Worm (Caenorhabditis elegans) whole organism, L3 larva: ENCODE measurements around the gene swsn-3.

Experiments used
- R02D3.7 ChIP-seq: fragments of 150-350 bp; optimal IDR thresholded peaks from 2 replicates; lab custom pipeline; 2014; ENCODE audit warnings: missing biosample characterization, missing genetic modification characterization
- ZK546.5 ChIP-seq: sonication (generic microtip); optimal IDR thresholded peaks from 2 replicates; lab custom pipeline; 2017; ENCODE audit warnings: missing biosample characterization, missing genetic modification characterization
- aly-2 ChIP-seq: fragments of 150-350 bp; optimal IDR thresholded peaks from 2 replicates; lab custom pipeline; 2014; ENCODE audit warnings: missing biosample characterization, missing genetic modification characterization
- ceh-28 ChIP-seq: fragments of 150-350 bp; optimal IDR thresholded peaks from 2 replicates; lab custom pipeline; 2014; ENCODE audit warnings: missing biosample characterization, missing genetic modification reagents, missing genetic modification characterization
- ceh-9 ChIP-seq: sonication (generic microtip); optimal IDR thresholded peaks from 2 replicates; lab custom pipeline; 2018; ENCODE audit warnings: missing biosample characterization, missing genetic modification characterization
- daf-12 ChIP-seq: fragments of 150-350 bp; optimal IDR thresholded peaks from 2 replicates; lab custom pipeline; 2014; ENCODE audit warnings: missing biosample characterization, missing genetic modification reagents, missing genetic modification characterization
- egl-5 ChIP-seq: fragments of 150-350 bp; optimal IDR thresholded peaks from 2 replicates; lab custom pipeline; 2017; ENCODE audit warnings: missing biosample characterization, missing genetic modification reagents, missing genetic modification characterization, inconsistent platforms
- elt-1 ChIP-seq: fragments of 150-350 bp; optimal IDR thresholded peaks from 2 replicates; lab custom pipeline; 2014; ENCODE audit warnings: missing biosample characterization, missing genetic modification characterization
- elt-2 ChIP-seq: sonication (generic microtip); optimal IDR thresholded peaks from 2 replicates; lab custom pipeline; 2016; ENCODE audit warnings: missing genetic modification reagents, mild to moderate bottlenecking, missing genetic modification characterization, missing compliant biosample characterization
- elt-3 ChIP-seq, 3 experiments: fragments of 150-350 bp in 1 of 3; sonication (generic microtip) in 2 of 3; optimal IDR thresholded peaks; 2 replicates in 2 of 3; 4 replicates in 1 of 3; lab custom pipeline; 2014 to 2017; ENCODE audit warnings: missing biosample characterization in 3 of 3, missing genetic modification characterization in 3 of 3
- eor-1 ChIP-seq, 2 experiments: fragments of 150-350 bp; optimal IDR thresholded peaks; 2 replicates each; lab custom pipeline; 2014 to 2018; ENCODE audit warnings: missing biosample characterization in 2 of 2, missing genetic modification characterization in 2 of 2
- fkh-10 ChIP-seq: sonication (generic microtip); optimal IDR thresholded peaks from 2 replicates; lab custom pipeline; 2017; ENCODE audit warnings: missing biosample characterization, missing genetic modification reagents, missing genetic modification characterization
- fkh-2 ChIP-seq: fragments of 150-350 bp; optimal IDR thresholded peaks from 2 replicates; lab custom pipeline; 2014; ENCODE audit warnings: missing biosample characterization, missing genetic modification reagents, missing genetic modification characterization
- hmg-11 ChIP-seq: sonication (generic microtip); optimal IDR thresholded peaks from 2 replicates; lab custom pipeline; 2016; ENCODE audit warnings: missing genetic modification characterization, missing compliant biosample characterization
- lin-15B ChIP-seq: fragments of 150-350 bp; optimal IDR thresholded peaks from 2 replicates; lab custom pipeline; 2014; ENCODE audit warnings: missing biosample characterization, missing genetic modification characterization
- lin-39 ChIP-seq: fragments of 150-350 bp; optimal IDR thresholded peaks from 2 replicates; lab custom pipeline; 2018; ENCODE audit warnings: missing biosample characterization, missing genetic modification reagents, missing genetic modification characterization
- lsy-12 ChIP-seq: sonication (generic microtip); optimal IDR thresholded peaks from 2 replicates; lab custom pipeline; 2016; ENCODE audit warnings: mild to moderate bottlenecking, missing genetic modification characterization, missing compliant biosample characterization
- mdl-1 ChIP-seq: fragments of 150-350 bp; optimal IDR thresholded peaks from 2 replicates; lab custom pipeline; 2014; ENCODE audit warnings: missing biosample characterization, missing genetic modification characterization
- mml-1 ChIP-seq: fragments of 150-350 bp; sonication (generic microtip); optimal IDR thresholded peaks from 3 replicates; lab custom pipeline; 2014; ENCODE audit warnings: missing biosample characterization, missing genetic modification characterization
- nfya-1 ChIP-seq: sonication (generic microtip); optimal IDR thresholded peaks from 2 replicates; lab custom pipeline; 2017; ENCODE audit warnings: missing genetic modification characterization, mild to moderate bottlenecking, missing compliant biosample characterization, antibody characterized with exemption, moderate library complexity; ENCODE audit not compliant: insufficient read depth
- nhr-23 ChIP-seq: fragments of 150-350 bp; optimal IDR thresholded peaks from 2 replicates; lab custom pipeline; 2014; ENCODE audit warnings: missing biosample characterization, missing genetic modification reagents, missing genetic modification characterization
- nhr-25 ChIP-seq: sonication (generic microtip); optimal IDR thresholded peaks from 2 replicates; lab custom pipeline; 2017; ENCODE audit warnings: missing biosample characterization, missing genetic modification characterization
- nhr-28 ChIP-seq: fragments of 150-350 bp; optimal IDR thresholded peaks from 2 replicates; lab custom pipeline; 2014; ENCODE audit warnings: missing biosample characterization, missing genetic modification characterization
- nhr-43 ChIP-seq: sonication (generic microtip); optimal IDR thresholded peaks from 2 replicates; lab custom pipeline; 2016; ENCODE audit warnings: mild to moderate bottlenecking, missing genetic modification characterization, missing compliant biosample characterization; ENCODE audit not compliant: poor library complexity, severe bottlenecking
- nhr-67 ChIP-seq: fragments of 150-350 bp; optimal IDR thresholded peaks from 2 replicates; lab custom pipeline; 2014; ENCODE audit warnings: missing biosample characterization, missing genetic modification characterization
- nhr-76 ChIP-seq: fragments of 150-350 bp; sonication (generic microtip); optimal IDR thresholded peaks from 5 replicates; lab custom pipeline; 2014; ENCODE audit warnings: missing biosample characterization, missing genetic modification characterization
- pha-4 ChIP-seq: fragments of 150-350 bp; optimal IDR thresholded peaks from 2 replicates; lab custom pipeline; 2014; ENCODE audit warnings: missing biosample characterization, missing genetic modification reagents, missing genetic modification characterization
- pqm-1 ChIP-seq: fragments of 150-350 bp; optimal IDR thresholded peaks from 2 replicates; lab custom pipeline; 2017; ENCODE audit warnings: missing biosample characterization, missing genetic modification characterization, inconsistent platforms
- sea-2 ChIP-seq: fragments of 150-350 bp; sonication (generic microtip); optimal IDR thresholded peaks from 4 replicates; lab custom pipeline; 2014; ENCODE audit warnings: missing biosample characterization, missing genetic modification reagents, missing genetic modification characterization
- skn-1 ChIP-seq: fragments of 150-350 bp; optimal IDR thresholded peaks from 2 replicates; lab custom pipeline; 2014; ENCODE audit warnings: missing biosample characterization, missing genetic modification characterization
- snpc-4 ChIP-seq: fragments of 150-350 bp; optimal IDR thresholded peaks from 2 replicates; lab custom pipeline; 2014; ENCODE audit warnings: missing biosample characterization, missing genetic modification characterization
- unc-39 ChIP-seq: sonication (generic microtip); optimal IDR thresholded peaks from 4 replicates; lab custom pipeline; 2017; ENCODE audit warnings: missing biosample characterization, missing genetic modification characterization
- unc-62 ChIP-seq: fragments of 150-350 bp; sonication (generic microtip); optimal IDR thresholded peaks from 4 replicates; lab custom pipeline; 2014; ENCODE audit warnings: missing biosample characterization, missing genetic modification reagents, missing genetic modification characterization
- ztf-11 ChIP-seq: fragments of 150-350 bp; optimal IDR thresholded peaks from 2 replicates; lab custom pipeline; 2014; ENCODE audit warnings: missing biosample characterization, missing genetic modification characterization

Gene swsn-3

ce11 chrIII:2785840-2786239, 17.4 kb upstream of the swsn-3 start, which contains the start of gene Y71H2AM.20 (continued):
- TF ChIP-seq nhr-43 (tag; lab: Kevin White, UChicago) (peak; percentile 68), nhr-25 (peak; percentile 92), ztf-11 (tag; lab: Kevin White, UChicago) (peak; percentile 44), eor-1 (tag; optimal IDR thresholded peaks at IDR 0.05; lab: Kevin White, UChicago) (no peak), mdl-1 (no peak), nhr-67 (tag; lab: Kevin White, UChicago) (peak; percentile 24), nhr-28 (tag; lab: Kevin White, UChicago) (no peak), sea-2 (GFP tag; lab: Kevin White, UChicago) (no peak), ceh-28 (tag; lab: Kevin White, UChicago) (peak; percentile 88), unc-39 (tag; lab: Kevin White, UChicago) (no peak), pqm-1 (tag; lab: Kevin White, UChicago) (peak; percentile 81)

DNA sequence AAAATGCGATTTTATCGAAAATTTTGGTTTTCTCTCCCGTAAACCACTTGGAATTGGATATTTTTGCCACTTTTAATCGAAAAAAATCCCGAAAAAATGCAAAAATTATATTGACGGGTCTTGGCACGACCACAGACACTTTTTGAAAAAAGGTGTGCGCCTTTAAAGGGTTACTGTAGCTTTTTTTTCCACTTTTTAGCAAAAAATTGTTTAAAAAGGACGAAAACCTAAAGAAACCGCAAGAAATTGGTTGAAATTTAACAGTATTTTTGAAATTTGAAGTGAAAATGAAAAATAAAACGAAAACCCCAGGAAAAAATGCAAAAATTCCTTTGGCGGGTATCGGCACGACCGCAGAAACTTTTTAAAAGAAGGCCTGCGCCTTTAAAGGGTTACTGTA, 13.4 kb upstream of the swsn-3 start:
- TF ChIP-seq ztf-11 (tag; lab: Kevin White, UChicago) (no peak), R02D3.7 (no peak), elt-2 (tag; lab: Kevin White, UChicago) (no peak), aly-2 (tag; lab: Kevin White, UChicago) (no peak), nhr-25 (no peak), mml-1 (tag; lab: Kevin White, UChicago) (no peak)

ce11 chrIII:2780793-2781192, 12.3 kb upstream of the swsn-3 start, which contains the start of gene Y71H2AM.6:
Gene Y71H2AM.6 (plus strand): TSS chrIII:2781056.
- TF ChIP-seq lin-15B (tag; lab: Kevin White, UChicago) (peak; percentile 64), nfya-1 (tag; lab: Kevin White, UChicago) (peak; percentile 69), daf-12 (tag; lab: Kevin White, UChicago) (no peak), pha-4 (tag; lab: Kevin White, UChicago) (peak; percentile 59), nhr-23 (tag; lab: Kevin White, UChicago) (peak; percentile 5), fkh-10 (GFP tag; lab: Kevin White, UChicago) (no peak), elt-2 (tag; lab: Kevin White, UChicago) (peak; percentile 1), snpc-4 (tag; lab: Kevin White, UChicago) (peak; percentile 19)

DNA sequence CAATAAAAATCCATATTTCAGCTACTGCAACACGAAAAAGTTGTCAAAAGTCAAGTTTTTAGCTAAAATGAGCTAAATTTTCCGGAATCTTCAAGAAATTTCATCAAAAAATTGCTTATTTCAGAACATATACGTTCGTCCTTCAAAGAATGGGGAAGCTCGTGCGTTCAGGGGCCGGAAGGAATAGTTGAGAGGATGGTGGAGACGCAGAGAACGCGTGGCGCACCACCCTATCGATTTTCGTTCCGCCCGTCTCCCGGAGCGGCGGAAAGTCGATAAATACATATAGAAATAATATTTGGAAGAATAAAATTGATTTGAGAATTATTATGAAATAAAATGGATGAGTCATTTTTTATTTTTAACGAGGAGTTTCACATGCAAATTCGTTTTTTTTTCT, 11.8 kb upstream of the swsn-3 start:
- TF ChIP-seq mdl-1 = no peak
- TF ChIP-seq hmg-11 (tag; lab: Kevin White, UChicago) = peak; percentile 22
- TF ChIP-seq sea-2 (GFP tag; lab: Kevin White, UChicago) = peak; percentile 59
- peak; percentile 31 for TF ChIP-seq nfya-1 (tag; lab: Kevin White, UChicago)
- TF ChIP-seq unc-39 (tag; lab: Kevin White, UChicago) = no peak
- TF ChIP-seq elt-3 (tag; optimal IDR thresholded peaks at IDR 0.05; lab: Kevin White, UChicago) = no peak
- TF ChIP-seq lin-39 (tag; lab: Kevin White, UChicago) = peak; percentile 33
- no peak for TF ChIP-seq ceh-9 (tag; lab: Kevin White, UChicago)

DNA sequence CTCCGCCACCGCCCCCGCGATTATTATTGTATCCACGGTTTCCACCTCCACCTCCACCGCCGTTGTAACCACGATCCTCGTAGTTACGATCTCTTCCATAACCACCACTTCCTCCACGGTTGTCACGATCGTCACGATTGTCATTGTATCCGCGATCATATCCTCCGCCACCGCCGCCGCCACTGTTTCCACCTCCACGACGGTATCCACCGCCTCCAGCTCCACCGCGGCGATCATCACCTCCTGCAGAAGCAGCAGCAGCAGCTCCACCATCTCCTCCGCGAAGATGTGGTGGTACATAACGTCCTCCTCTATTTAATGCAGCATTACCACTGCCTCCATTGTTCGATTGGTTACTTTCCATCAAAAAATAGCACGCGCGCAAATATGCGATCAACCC, 10.2 kb upstream of the swsn-3 start, which contains the start of gene laf-1:
laf-1 (minus strand) TSS at position 399 of the 400 bp plus-strand sequence.
- TF ChIP-seq aly-2 (tag; lab: Kevin White, UChicago) (no peak), fkh-2 (no peak), elt-2 (tag; lab: Kevin White, UChicago) (no peak), unc-62 (GFP tag; lab: Kevin White, UChicago) (no peak)

- TF ChIP-seq ztf-11 (tag; lab: Kevin White, UChicago) (no peak), egl-5 (tag; lab: Kevin White, UChicago) (no peak), snpc-4 (tag; lab: Kevin White, UChicago) (no peak), elt-2 (tag; lab: Kevin White, UChicago) (no peak), aly-2 (tag; lab: Kevin White, UChicago) (no peak), ZK546.5 (tag; lab: Kevin White, UChicago) (no peak), elt-1 (no peak), fkh-2 (no peak), ceh-9 (tag; lab: Kevin White, UChicago) (no peak), nhr-76 (no peak), eor-1 (tag; optimal IDR thresholded peaks at IDR 0.05; lab: Kevin White, UChicago) (no peak), lsy-12 (tag; lab: Kevin White, UChicago) (no peak), lin-39 (tag; lab: Kevin White, UChicago) (no peak), fkh-10 (GFP tag; lab: Kevin White, UChicago) (no peak), skn-1 (no peak)
These were observed 2.3 kb upstream of the swsn-3 start for ce11 chrIII:2770752-2771151.
